Fruit fly (Drosophila melanogaster): ENCODE results near the gene CG31381.

DNA sequence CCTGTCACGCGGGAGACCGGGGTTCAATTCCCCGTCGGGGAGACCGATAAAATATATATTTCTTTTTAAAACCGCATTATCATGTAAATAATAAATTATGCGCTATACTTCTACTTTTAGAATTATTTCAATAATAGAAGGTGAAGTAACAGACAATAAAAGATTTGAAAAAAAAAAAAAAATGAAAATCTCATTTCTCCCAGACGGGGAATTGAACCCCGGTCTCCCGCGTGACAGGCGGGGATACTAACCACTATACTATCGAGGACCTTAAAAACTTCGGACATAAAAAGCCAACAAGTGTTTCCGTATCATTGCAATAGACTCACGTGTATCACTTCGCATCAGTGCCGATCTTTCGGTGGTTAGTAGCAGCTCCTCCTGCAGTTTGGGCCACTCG is 38.0 kb downstream of the CG31381 start:
- TF ChIP-seq usp (GFP tag; optimal IDR thresholded peaks at IDR 0.05) (no peak), CG8478 (optimal IDR thresholded peaks at IDR 0.05) (no peak), pan (optimal IDR thresholded peaks at IDR 0.05) (no peak)
